Fruit fly (Drosophila melanogaster): Measurements from ENCODE around the gene CG3652.

The CG3652 gene

dm6 chr2L:4393842-4394421 lies at the start of gene CG3652:
TSS of gene CG3652 (minus strand) at chr2L:4393876.
- no peak for TF ChIP-seq Sp1 (GFP tag; optimal IDR thresholded peaks at IDR 0.05)
- no peak for TF ChIP-seq lola (GFP tag; optimal IDR thresholded peaks at IDR 0.05)
- TF ChIP-seq brk (GFP tag; optimal IDR thresholded peaks at IDR 0.05), result no peak
- TF ChIP-seq rgr (GFP tag; optimal IDR thresholded peaks at IDR 0.05), result no peak
- TF ChIP-seq sv (GFP tag; optimal IDR thresholded peaks at IDR 0.05), result peak; percentile 20
- TF ChIP-seq sage (GFP tag; optimal IDR thresholded peaks at IDR 0.05), result no peak
- TF ChIP-seq psq (GFP tag; optimal IDR thresholded peaks at IDR 0.05), result peak; percentile 29
- TF ChIP-seq foxo (GFP tag; optimal IDR thresholded peaks at IDR 0.05), result no peak
- TF ChIP-seq br (GFP tag; optimal IDR thresholded peaks at IDR 0.05), result no peak
- TF ChIP-seq jim (GFP tag; optimal IDR thresholded peaks at IDR 0.05), result no peak
- TF ChIP-seq dmrt93B (GFP tag; optimal IDR thresholded peaks at IDR 0.05), result no peak
- no peak for TF ChIP-seq Abd-B (GFP tag; optimal IDR thresholded peaks at IDR 0.05)
- TF ChIP-seq Hnf4 (GFP tag; optimal IDR thresholded peaks at IDR 0.05), result no peak
- no peak for TF ChIP-seq Rel (GFP tag; optimal IDR thresholded peaks at IDR 0.05)
- no peak for TF ChIP-seq Rel (tag; optimal IDR thresholded peaks at IDR 0.05)
- TF ChIP-seq OdsH (GFP tag; optimal IDR thresholded peaks at IDR 0.05), result peak; percentile 30
- TF ChIP-seq h (GFP tag; optimal IDR thresholded peaks at IDR 0.05), result no peak
- no peak for TF ChIP-seq Dfd (GFP tag; optimal IDR thresholded peaks at IDR 0.05)
- no peak for TF ChIP-seq ey (GFP tag; optimal IDR thresholded peaks at IDR 0.05)
- TF ChIP-seq Hr83 (GFP tag; optimal IDR thresholded peaks at IDR 0.05; ENCODE audit: poor library complexity, severe bottlenecking), result no peak
- no peak for TF ChIP-seq usp (GFP tag; optimal IDR thresholded peaks at IDR 0.05)
- peak; percentile 52 for TF ChIP-seq HLH106 (tag; optimal IDR thresholded peaks at IDR 0.05)
- TF ChIP-seq CG32264 (GFP tag; optimal IDR thresholded peaks at IDR 0.05), result no peak
- no peak for TF ChIP-seq N (GFP tag; optimal IDR thresholded peaks at IDR 0.05)
- TF ChIP-seq dsf (GFP tag; optimal IDR thresholded peaks at IDR 0.05; ENCODE audit: borderline replicate concordance), result no peak
- TF ChIP-seq Jra (GFP tag; optimal IDR thresholded peaks at IDR 0.05), result no peak
- TF ChIP-seq Myc (optimal IDR thresholded peaks at IDR 0.05), result peak; percentile 71
- TF ChIP-seq Vsx2 (GFP tag; optimal IDR thresholded peaks at IDR 0.05; ENCODE audit: partially characterized antibody), result no peak
- no peak for TF ChIP-seq pan (optimal IDR thresholded peaks at IDR 0.05)
- no peak for TF ChIP-seq fru (GFP tag; optimal IDR thresholded peaks at IDR 0.05)
- peak; percentile 4 for TF ChIP-seq CG9705 (GFP tag; optimal IDR thresholded peaks at IDR 0.05)
- TF ChIP-seq Hr78 (GFP tag; optimal IDR thresholded peaks at IDR 0.05), result no peak
- TF ChIP-seq woc (GFP tag; optimal IDR thresholded peaks at IDR 0.05), result no peak
- TF ChIP-seq Mio (GFP tag; optimal IDR thresholded peaks at IDR 0.05), result no peak

dm6 chr2L:4442010-4442587 lies 48.4 kb upstream of the CG3652 start, which contains the start of the genes Sfp24F and CG15432:
TSS of gene Sfp24F (minus strand) at chr2L:4442060.
TSS of gene CG15432 (plus strand) at chr2L:4442320.
- TF ChIP-seq usp (GFP tag; optimal IDR thresholded peaks at IDR 0.05), result no peak
- TF ChIP-seq h (GFP tag; optimal IDR thresholded peaks at IDR 0.05), result no peak
- no peak for TF ChIP-seq N (GFP tag; optimal IDR thresholded peaks at IDR 0.05)
- TF ChIP-seq Hnf4 (GFP tag; optimal IDR thresholded peaks at IDR 0.05), result no peak
- no peak for TF ChIP-seq Abd-B (GFP tag; optimal IDR thresholded peaks at IDR 0.05)
- no peak for TF ChIP-seq CG9705 (GFP tag; optimal IDR thresholded peaks at IDR 0.05)
- TF ChIP-seq woc (GFP tag; optimal IDR thresholded peaks at IDR 0.05), result no peak
- no peak for TF ChIP-seq OdsH (GFP tag; optimal IDR thresholded peaks at IDR 0.05)
- TF ChIP-seq sage (GFP tag; optimal IDR thresholded peaks at IDR 0.05), result no peak
- no peak for TF ChIP-seq CrebA (GFP tag; optimal IDR thresholded peaks at IDR 0.05; ENCODE audit: borderline replicate concordance)
- no peak for TF ChIP-seq Mio (GFP tag; optimal IDR thresholded peaks at IDR 0.05)
- TF ChIP-seq sv (GFP tag; optimal IDR thresholded peaks at IDR 0.05), result no peak

dm6 chr2L:4440881-4441737 lies 47.4 kb upstream of the CG3652 start, which contains the start of gene CG15431:
TSS of gene CG15431 (minus strand) at chr2L:4441282.
- TF ChIP-seq jim (GFP tag; optimal IDR thresholded peaks at IDR 0.05), result no peak
- TF ChIP-seq Vsx2 (GFP tag; optimal IDR thresholded peaks at IDR 0.05; ENCODE audit: partially characterized antibody), result no peak
- no peak for TF ChIP-seq rgr (GFP tag; optimal IDR thresholded peaks at IDR 0.05)
